Worm (Caenorhabditis elegans) whole organism, mixed stage, embryonic: ENCODE measurements around the gene erfa-3.

Source experiments
- ceh-39 ChIP-seq: fragments of 150-350 bp; optimal IDR thresholded peaks from 2 replicates; lab custom pipeline; 2014; ENCODE audit warnings: missing biosample characterization, missing genetic modification characterization
- ceh-43 ChIP-seq: fragments of 200-800 bp; sonication (Bioruptor generic); optimal IDR thresholded peaks from 2 replicates; lab custom pipeline; 2018; ENCODE audit warnings: mild to moderate bottlenecking, missing genetic modification characterization, moderate library complexity, missing compliant biosample characterization
- ces-1 ChIP-seq: fragments of 150-350 bp; optimal IDR thresholded peaks from 2 replicates; lab custom pipeline; 2014; ENCODE audit warnings: missing biosample characterization, missing genetic modification reagents, missing genetic modification characterization
- elt-1 ChIP-seq: sonication (generic microtip); optimal IDR thresholded peaks from 2 replicates; lab custom pipeline; 2017; ENCODE audit warnings: missing genetic modification characterization, mild to moderate bottlenecking, missing compliant biosample characterization, antibody characterized with exemption, moderate library complexity, borderline replicate concordance; ENCODE audit not compliant: insufficient read depth
- elt-3 ChIP-seq: fragments of 150-350 bp; optimal IDR thresholded peaks from 2 replicates; lab custom pipeline; 2014; ENCODE audit warnings: missing biosample characterization, missing genetic modification characterization
- mep-1 ChIP-seq: fragments of 150-350 bp; optimal IDR thresholded peaks from 2 replicates; lab custom pipeline; 2017; ENCODE audit warnings: missing biosample characterization, missing genetic modification reagents, missing genetic modification characterization, inconsistent platforms
- mls-2 ChIP-seq: sonication (generic microtip); optimal IDR thresholded peaks from 2 replicates; lab custom pipeline; 2016; ENCODE audit warnings: mild to moderate bottlenecking, missing genetic modification characterization, moderate library complexity, missing compliant biosample characterization
- nhr-2 ChIP-seq: fragments of 150-350 bp; optimal IDR thresholded peaks from 2 replicates; lab custom pipeline; 2014; ENCODE audit warnings: missing biosample characterization, missing genetic modification characterization
- nhr-237 ChIP-seq: fragments of 150-350 bp; optimal IDR thresholded peaks from 2 replicates; lab custom pipeline; 2014; ENCODE audit warnings: missing biosample characterization, missing genetic modification characterization
- nhr-28 ChIP-seq: fragments of 150-350 bp; optimal IDR thresholded peaks from 2 replicates; lab custom pipeline; 2014; ENCODE audit warnings: missing biosample characterization, missing genetic modification characterization
- pha-4 ChIP-seq: fragments of 150-350 bp; optimal IDR thresholded peaks from 2 replicates; lab custom pipeline; 2018; ENCODE audit warnings: missing biosample characterization, missing genetic modification reagents, missing genetic modification characterization
- sptf-1 ChIP-seq: sonication (generic microtip); optimal IDR thresholded peaks from 2 replicates; lab custom pipeline; 2017; ENCODE audit warnings: mild to moderate bottlenecking, missing genetic modification characterization, moderate library complexity, missing compliant biosample characterization
- unc-120 ChIP-seq: sonication (generic microtip); optimal IDR thresholded peaks from 2 replicates; lab custom pipeline; 2017; ENCODE audit warnings: missing genetic modification characterization, missing compliant biosample characterization; ENCODE audit not compliant: poor library complexity, severe bottlenecking
- unc-62 ChIP-seq: fragments of 150-350 bp; optimal IDR thresholded peaks from 2 replicates; lab custom pipeline; 2014; ENCODE audit warnings: missing biosample characterization, missing genetic modification reagents, missing genetic modification characterization

ce11 chrV:11149405-11149804 lies 36.5 kb upstream of the erfa-3 start, which contains the start of gene T19C4.1:
- TF ChIP-seq mep-1 (tag; lab: Kevin White, UChicago) (no peak), unc-120 (tag; lab: Kevin White, UChicago) (no peak), ces-1 (GFP tag; lab: Kevin White, UChicago) (no peak), mls-2 (tag; lab: Kevin White, UChicago) (no peak), pha-4 (tag; lab: Kevin White, UChicago) (no peak), unc-62 (GFP tag; lab: Kevin White, UChicago) (no peak), sptf-1 (tag; lab: Kevin White, UChicago) (no peak), elt-3 (tag; lab: Kevin White, UChicago) (no peak), elt-1 (tag; lab: Kevin White, UChicago) (no peak), nhr-2 (no peak), ceh-43 (GFP tag; lab: Kevin White, UChicago) (no peak), nhr-28 (tag; lab: Kevin White, UChicago) (no peak), ceh-39 (tag; lab: Kevin White, UChicago) (no peak), nhr-237 (tag; lab: Kevin White, UChicago) (no peak)
